Fruit fly (Drosophila melanogaster): ENCODE data around the gene CG34160.

CG34160 gene

DNA sequence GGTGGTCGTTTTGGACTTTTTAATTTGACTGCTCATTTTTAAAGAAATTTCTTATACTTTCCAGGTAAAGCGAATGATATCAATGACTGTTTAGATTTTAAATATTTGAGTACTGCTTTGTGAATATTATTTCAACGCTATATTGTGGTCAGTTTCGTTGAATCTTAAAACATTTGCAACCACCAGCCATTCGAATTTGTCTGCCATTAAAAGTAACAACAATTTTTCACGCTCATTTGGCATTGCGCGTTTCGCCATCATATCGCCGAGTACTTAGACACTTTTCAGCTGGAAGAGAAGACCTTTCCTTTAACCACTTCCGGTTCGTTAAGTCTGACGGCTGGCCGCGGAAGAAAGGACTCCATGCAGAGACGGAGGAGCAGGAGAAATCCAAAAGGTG, 2.0 kb downstream of the CG34160 start, which contains the start of gene CG34161:
Gene CG34161, minus strand, starts transcription at position 101 of the 400 bp plus-strand sequence.
- TF ChIP-seq CG17801 (GFP tag; optimal IDR thresholded peaks at IDR 0.05; ENCODE audit: partially characterized antibody), result no peak

- no peak for TF ChIP-seq CG17801 (GFP tag; optimal IDR thresholded peaks at IDR 0.05; ENCODE audit: partially characterized antibody)
Observed at dm6 chr2L:10603604-10604003, 24.1 kb downstream of the CG34160 start.

- TF ChIP-seq CG17801 (GFP tag; optimal IDR thresholded peaks at IDR 0.05; ENCODE audit: partially characterized antibody), result no peak
Observed at dm6 chr2L:10607697-10608096, 28.1 kb downstream of the CG34160 start.

dm6 chr2L:10608662-10609262, 29.2 kb downstream of the CG34160 start:
- TF ChIP-seq CG17801 (GFP tag; optimal IDR thresholded peaks at IDR 0.05; ENCODE audit: partially characterized antibody), result no peak

- no peak for TF ChIP-seq CG17801 (GFP tag; optimal IDR thresholded peaks at IDR 0.05; ENCODE audit: partially characterized antibody)
Observed at dm6 chr2L:10613104-10613503, 33.6 kb downstream of the CG34160 start.

- TF ChIP-seq CG17801 (GFP tag; optimal IDR thresholded peaks at IDR 0.05; ENCODE audit: partially characterized antibody), result no peak
Observed at dm6 chr2L:10614660-10615479, 35.3 kb downstream of the CG34160 start.

- no peak for TF ChIP-seq CG17801 (GFP tag; optimal IDR thresholded peaks at IDR 0.05; ENCODE audit: partially characterized antibody)
Observed at dm6 chr2L:10615889-10616288, 36.3 kb downstream of the CG34160 start.

DNA sequence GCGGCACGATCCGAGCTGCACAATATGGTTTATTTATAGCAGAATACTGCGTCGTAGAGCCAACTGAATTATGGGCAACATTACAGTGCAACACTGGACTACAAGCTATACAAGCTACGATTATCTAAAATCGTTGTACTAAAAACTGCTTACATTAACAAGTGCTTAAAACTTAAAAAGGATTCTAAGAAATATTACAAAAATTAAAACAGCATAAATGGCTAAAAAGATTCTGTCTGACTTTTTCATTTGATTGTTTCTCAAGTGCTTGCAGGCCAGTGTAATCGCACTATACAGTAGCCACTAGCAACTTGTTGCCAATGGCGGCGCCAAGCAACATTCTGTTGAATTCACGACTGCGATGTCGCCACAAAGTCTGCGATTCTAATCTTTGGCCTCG, 37.2 kb downstream of the CG34160 start:
- no peak for TF ChIP-seq CG17801 (GFP tag; optimal IDR thresholded peaks at IDR 0.05; ENCODE audit: partially characterized antibody)

DNA sequence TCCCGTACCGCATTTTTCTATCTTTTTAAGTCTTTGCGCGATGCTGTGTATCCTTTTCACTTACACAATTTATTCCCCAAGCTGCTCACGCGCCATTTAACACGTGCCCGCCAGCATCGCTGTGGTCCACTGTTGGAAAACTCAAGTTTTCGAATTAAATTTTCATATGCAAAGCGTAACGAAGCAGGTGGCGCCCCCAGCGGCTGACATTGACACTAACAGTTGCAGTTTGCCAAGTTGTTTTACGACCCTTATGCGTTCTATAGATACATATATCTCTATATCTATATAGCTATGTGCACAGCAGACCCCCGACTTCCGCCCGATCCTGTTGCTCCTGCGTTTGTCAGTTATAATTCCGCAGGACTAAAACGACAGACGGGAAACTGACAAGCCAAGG, 46.4 kb downstream of the CG34160 start:
- TF ChIP-seq CG17801 (GFP tag; optimal IDR thresholded peaks at IDR 0.05; ENCODE audit: partially characterized antibody), result no peak
